Fruit fly (Drosophila melanogaster): Measurements from ENCODE around the gene CG6836.

Gene CG6836

DNA sequence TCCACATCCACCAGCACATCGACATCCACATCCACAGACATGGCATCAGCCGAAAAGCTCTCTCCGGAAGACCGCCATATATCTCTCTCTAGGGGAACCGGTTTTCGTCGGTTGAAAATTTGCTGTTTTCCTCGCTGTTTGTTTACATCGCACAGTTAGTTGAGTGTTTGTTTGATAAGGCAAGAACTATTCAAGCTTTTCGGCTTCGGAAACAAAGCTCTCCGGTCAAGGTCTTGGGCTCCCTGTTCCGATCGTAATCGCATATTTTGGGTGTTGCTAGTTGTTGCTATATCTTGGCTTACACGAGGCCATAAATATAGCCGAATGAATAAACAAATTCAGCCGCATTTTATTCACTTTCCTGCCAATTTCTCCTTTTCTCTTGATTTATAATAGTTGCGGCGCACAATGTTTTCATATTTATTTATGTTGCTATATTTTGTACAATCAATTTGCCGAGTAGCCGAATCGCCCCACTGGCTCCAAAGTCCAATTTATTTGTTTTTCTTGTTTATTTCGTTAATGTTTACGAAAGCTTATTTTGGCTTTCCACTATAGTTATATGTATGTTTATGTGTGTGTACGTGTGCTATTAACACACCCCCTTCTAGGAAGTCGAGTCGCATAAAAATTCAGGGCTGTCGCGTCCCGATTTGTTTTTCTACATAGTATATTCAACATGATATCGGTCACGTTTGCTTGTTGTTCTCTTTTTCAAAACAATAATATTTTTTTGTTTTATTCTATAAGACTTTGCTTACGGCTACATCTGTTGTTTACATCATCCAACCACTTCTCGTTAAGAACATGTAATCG, 46.6 kb downstream of the CG6836 start (continued):
- TF ChIP-seq CG2120 (GFP tag; optimal IDR thresholded peaks at IDR 0.05): peak; percentile 48

DNA sequence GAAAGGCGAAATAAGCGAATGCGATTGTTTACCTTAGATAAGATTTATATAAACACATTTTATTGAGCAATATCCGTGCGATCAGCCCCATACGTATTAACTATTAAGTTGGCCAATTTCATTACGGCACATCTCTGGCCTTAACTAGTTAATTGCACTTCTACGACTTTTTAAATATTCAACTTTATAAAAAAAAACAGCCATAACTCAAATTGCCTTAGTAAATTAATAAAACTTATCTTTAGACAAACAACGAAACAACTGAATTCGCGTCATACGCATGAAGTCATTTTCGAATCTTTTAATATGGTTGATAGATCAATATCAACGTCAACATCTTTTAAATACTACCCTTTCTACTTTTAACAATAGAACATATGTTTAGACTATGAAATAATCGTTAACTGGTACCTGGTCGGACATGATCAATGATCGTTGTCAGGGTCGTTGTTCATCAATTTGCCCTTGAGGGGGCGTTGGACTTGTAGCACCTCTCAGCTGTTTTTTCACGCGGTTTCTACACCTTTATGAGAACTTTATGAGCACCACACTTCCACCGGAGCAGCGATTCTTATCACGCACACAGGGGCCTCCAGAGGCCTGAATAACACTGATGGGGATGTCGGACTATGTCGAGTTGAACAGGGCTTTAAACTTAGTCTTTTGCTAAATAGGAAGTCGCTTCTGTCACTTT, 47.3 kb downstream of the CG6836 start, which contains the start of gene CG18135:
TSS of gene CG18135 (minus strand) at position 694 of the 694 bp plus-strand sequence.
- no peak for TF ChIP-seq CG18476 (GFP tag; optimal IDR thresholded peaks at IDR 0.05)
- TF ChIP-seq CG8290 (GFP tag; optimal IDR thresholded peaks at IDR 0.05): no peak
- peak in 1 of 2 experiments; percentile 38 for TF ChIP-seq CG8290 (tag; optimal IDR thresholded peaks at IDR 0.05)
- TF ChIP-seq sug (tag; optimal IDR thresholded peaks at IDR 0.05): peak; percentile 55
- no peak for TF ChIP-seq zen (tag; optimal IDR thresholded peaks at IDR 0.05)
- no peak for TF ChIP-seq kni (GFP tag; optimal IDR thresholded peaks at IDR 0.05)
- TF ChIP-seq CG16813 (GFP tag; IDR thresholded peaks at IDR 0.05; ENCODE audit: partially characterized antibody): no peak
- TF ChIP-seq seq (GFP tag; IDR thresholded peaks at IDR 0.05): 0 out of 2 replicates have a peak, but pooled peaks have one; percentile 20
- no peak for TF ChIP-seq ab (GFP tag; optimal IDR thresholded peaks at IDR 0.05)
- no peak for TF ChIP-seq pita (GFP tag; optimal IDR thresholded peaks at IDR 0.05)
- TF ChIP-seq shn (GFP tag; optimal IDR thresholded peaks at IDR 0.05): no peak
- no peak for TF ChIP-seq CG2889 (GFP tag; IDR thresholded peaks at IDR 0.05)
- TF ChIP-seq Meics (GFP tag; optimal IDR thresholded peaks at IDR 0.05): no peak
- peak; percentile 4; the same call in 1 of the 2 replicates for TF ChIP-seq CG9932 (GFP tag; IDR thresholded peaks at IDR 0.05)
- TF ChIP-seq CG12769 (tag; optimal IDR thresholded peaks at IDR 0.05): peak; percentile 11
- TF ChIP-seq Rx (GFP tag; IDR thresholded peaks at IDR 0.05): no peak
- no peak for TF ChIP-seq CG4282 (GFP tag; optimal IDR thresholded peaks at IDR 0.05)
- no peak for TF ChIP-seq ase (GFP tag; IDR thresholded peaks at IDR 0.05)
- no peak for TF ChIP-seq fd96Cb (tag; optimal IDR thresholded peaks at IDR 0.05)
- TF ChIP-seq Dref (GFP tag; IDR thresholded peaks at IDR 0.05): no peak
- peak; percentile 50 for TF ChIP-seq sens (GFP tag)
- no peak for TF ChIP-seq CG8089 (GFP tag; optimal IDR thresholded peaks at IDR 0.05)
- peak; percentile 35; the same call in 1 of the 2 replicates for TF ChIP-seq NFAT (GFP tag; IDR thresholded peaks at IDR 0.05)
- no peak for TF ChIP-seq Tbp (GFP tag; optimal IDR thresholded peaks at IDR 0.05)
- no peak for TF ChIP-seq kay (GFP tag; optimal IDR thresholded peaks at IDR 0.05)
- TF ChIP-seq HHEX (GFP tag; optimal IDR thresholded peaks at IDR 0.05): no peak
- no peak for TF ChIP-seq dan (GFP tag; IDR thresholded peaks at IDR 0.05)
- TF ChIP-seq CG6175 (GFP tag; IDR thresholded peaks at IDR 0.05): no peak
- TF ChIP-seq chinmo (GFP tag; IDR thresholded peaks at IDR 0.05; ENCODE audit: partially characterized antibody): 0 out of 4 replicates have a peak, but pooled peaks have one; percentile 61
- TF ChIP-seq btn (GFP tag; optimal IDR thresholded peaks at IDR 0.05): no peak
- no peak for TF ChIP-seq gsb-n (tag; optimal IDR thresholded peaks at IDR 0.05)
- no peak for TF ChIP-seq Atf6 (GFP tag; IDR thresholded peaks at IDR 0.05)
- TF ChIP-seq HLH54F (GFP tag; optimal IDR thresholded peaks at IDR 0.05): no peak
- TF ChIP-seq Ravus (GFP tag; IDR thresholded peaks at IDR 0.05): no peak
- TF ChIP-seq CG4854 (GFP tag; optimal IDR thresholded peaks at IDR 0.05): no peak
- no peak for TF ChIP-seq scrt (GFP tag; optimal IDR thresholded peaks at IDR 0.05)
- TF ChIP-seq schlank (tag; optimal IDR thresholded peaks at IDR 0.05): no peak
- no peak for TF ChIP-seq Ets65A (GFP tag)
- no peak for TF ChIP-seq CG17385 (GFP tag; optimal IDR thresholded peaks at IDR 0.05)
- no peak for TF ChIP-seq Atf-2 (GFP tag; optimal IDR thresholded peaks at IDR 0.05)
- no peak for TF ChIP-seq Hsf (GFP tag; optimal IDR thresholded peaks at IDR 0.05)
- TF ChIP-seq gcm (GFP tag; optimal IDR thresholded peaks at IDR 0.05): no peak
- TF ChIP-seq zfh1 (GFP tag; IDR thresholded peaks at IDR 0.05): no peak
- peak; percentile 16; the same call in 1 of the 2 replicates for TF ChIP-seq MBD-R2 (GFP tag; IDR thresholded peaks at IDR 0.05)
- no peak for TF ChIP-seq CG1647 (GFP tag; optimal IDR thresholded peaks at IDR 0.05)
- peak; percentile 9 for TF ChIP-seq grn (GFP tag; optimal IDR thresholded peaks at IDR 0.05)
- TF ChIP-seq fu2 (GFP tag; optimal IDR thresholded peaks at IDR 0.05): no peak
